Fruit fly (Drosophila melanogaster) ovary, adult (tissue): ENCODE measurements around the gene Pdha.

ENCODE experiments used
- CG17801 ChIP-seq: fragments of 200-800 bp; optimal IDR thresholded peaks from 2 replicates; lab custom pipeline; 2019; ENCODE audit warnings: missing biosample characterization, mild to moderate bottlenecking, missing genetic modification characterization, moderate library complexity; ENCODE audit not compliant: partially characterized antibody

The Pdha gene

dm6 chrX:4686150-4686549 lies 15.9 kb upstream of the Pdha start:
- TF ChIP-seq CG17801 (GFP tag; lab: Kevin White, UChicago): peak; percentile 94

DNA sequence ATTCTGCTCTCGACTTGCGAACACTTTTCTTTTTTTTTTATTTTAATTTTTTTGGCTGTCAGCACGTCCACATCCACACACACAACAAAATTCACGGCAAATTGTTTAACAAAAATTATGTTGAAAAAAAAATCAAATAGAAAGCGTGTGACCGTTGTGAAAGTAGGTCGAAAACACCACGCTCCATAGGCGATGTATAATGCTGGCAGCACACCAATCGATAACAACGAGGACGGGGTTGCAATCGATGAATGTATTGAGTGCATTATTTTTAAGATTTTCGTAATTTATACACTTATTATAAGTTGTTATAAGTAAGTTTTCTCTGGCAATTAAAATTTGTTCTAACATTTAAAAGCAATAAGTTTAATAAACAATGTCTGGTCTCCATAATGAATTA lies 15.4 kb upstream of the Pdha start, which contains the start of gene Pp2C1:
Gene Pp2C1 (minus strand): TSS at position 181 of the 400 bp plus-strand sequence.
- TF ChIP-seq CG17801 (GFP tag; lab: Kevin White, UChicago): no peak

DNA sequence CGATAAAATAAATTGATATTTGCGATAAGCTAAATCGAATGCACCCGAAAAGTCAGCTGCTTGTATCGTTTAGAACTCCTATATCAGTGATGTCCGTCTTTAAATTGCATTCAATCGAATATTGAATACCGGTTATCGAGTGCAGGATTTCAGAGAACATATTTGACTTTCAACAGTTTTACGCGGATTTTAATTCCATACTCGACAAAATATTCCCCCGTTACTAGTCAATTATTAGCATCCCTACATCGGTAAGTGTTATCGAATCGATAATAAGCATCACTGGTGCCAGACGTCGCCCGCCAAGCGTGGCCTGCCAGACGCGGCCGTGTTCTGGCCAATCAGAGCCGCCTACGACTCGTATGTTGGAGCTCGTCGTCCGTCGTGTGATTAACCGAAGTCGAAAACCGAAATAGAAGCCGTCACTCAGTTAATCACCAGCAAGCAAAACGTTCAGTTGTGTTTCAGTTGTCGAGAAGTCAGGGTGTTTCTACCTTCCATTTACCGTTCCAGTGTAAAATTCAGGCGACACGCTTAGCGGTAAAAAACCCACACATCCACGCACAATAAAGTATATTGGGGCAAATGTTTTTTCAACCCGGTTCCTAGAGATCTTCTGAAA lies 14.2 kb upstream of the Pdha start, which contains the start of gene ctp:
Gene ctp (plus strand): TSS at position 23 of the 622 bp plus-strand sequence.
- TF ChIP-seq CG17801 (GFP tag; lab: Kevin White, UChicago): peak; percentile 81

DNA sequence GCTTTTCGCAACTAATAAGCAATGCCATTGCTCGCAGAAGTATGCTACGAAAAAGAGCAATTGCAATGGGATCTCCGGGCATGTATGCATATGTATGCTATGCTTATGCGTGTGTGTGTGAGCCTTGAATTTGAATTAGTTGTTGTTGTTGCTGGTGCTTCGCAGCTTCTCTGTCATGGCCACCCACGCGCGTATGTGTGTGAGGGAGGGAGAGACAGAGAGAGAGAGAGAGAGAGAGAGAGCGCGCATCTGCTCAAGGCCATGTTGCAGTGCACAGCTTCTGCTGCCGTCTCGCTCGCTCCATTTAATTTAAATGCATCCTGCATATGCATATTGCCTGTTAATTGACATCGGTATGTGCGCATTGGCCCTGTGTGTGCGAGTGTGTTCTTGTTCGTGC lies 11.3 kb upstream of the Pdha start:
- TF ChIP-seq CG17801 (GFP tag; lab: Kevin White, UChicago): no peak

DNA sequence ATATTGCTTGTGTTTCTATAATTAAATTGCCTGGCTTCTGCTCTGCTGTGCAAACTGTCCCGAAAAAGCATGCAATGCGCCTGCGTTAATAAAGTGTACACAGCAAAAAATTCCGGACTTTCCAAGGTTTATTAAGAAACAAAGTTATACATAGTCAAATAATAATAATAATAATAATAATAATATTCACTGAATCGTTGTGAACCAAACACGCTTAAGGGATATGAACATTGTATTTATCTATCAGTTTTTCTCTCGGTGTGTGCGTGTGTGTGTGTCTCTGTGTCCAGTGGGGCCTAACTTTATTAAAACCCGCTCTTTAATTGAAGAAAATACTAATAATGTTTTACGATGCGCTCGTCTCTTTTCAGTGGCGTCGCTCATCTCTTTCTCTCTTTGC lies 10.9 kb upstream of the Pdha start:
- no peak for TF ChIP-seq CG17801 (GFP tag; lab: Kevin White, UChicago)

dm6 chrX:4692963-4693362 lies 9.1 kb upstream of the Pdha start:
- TF ChIP-seq CG17801 (GFP tag; lab: Kevin White, UChicago): no peak

DNA sequence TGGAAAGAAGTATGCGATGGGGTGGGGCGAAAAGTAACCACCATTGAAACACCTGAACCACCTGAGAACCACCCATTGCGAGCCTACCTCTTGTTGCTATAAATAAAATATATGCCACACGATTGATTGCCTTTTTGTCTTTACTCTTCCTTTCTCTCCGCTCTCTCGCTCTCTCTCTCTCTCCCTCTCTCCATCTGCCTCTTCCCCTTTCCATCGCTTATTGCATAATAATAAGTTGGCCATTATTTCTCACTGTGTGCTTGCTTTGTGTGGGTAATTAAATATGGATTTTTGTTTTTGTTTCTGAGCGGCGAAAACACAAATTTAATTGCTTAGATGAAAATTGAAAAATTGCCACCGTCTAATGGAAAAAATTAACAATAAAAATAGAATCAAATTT lies 8.0 kb upstream of the Pdha start:
- no peak for TF ChIP-seq CG17801 (GFP tag; lab: Kevin White, UChicago)

DNA sequence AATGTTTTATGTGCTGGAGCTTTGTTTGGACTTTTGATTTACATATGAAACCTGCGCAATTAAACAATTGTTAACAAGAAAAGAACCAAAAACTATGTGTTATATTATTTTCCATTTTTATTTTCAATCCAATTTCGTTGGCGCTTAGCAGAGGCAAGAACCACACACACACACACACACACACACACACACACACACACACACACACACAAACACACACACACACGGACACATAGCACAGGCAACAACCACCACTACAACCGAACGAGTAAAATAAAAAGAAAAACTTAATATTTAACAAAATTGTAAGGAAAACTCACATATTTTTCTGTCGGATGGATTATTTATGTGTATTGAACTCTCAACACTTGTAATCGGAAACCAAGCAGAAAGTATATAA lies 2.7 kb upstream of the Pdha start:
- no peak for TF ChIP-seq CG17801 (GFP tag; lab: Kevin White, UChicago)

DNA sequence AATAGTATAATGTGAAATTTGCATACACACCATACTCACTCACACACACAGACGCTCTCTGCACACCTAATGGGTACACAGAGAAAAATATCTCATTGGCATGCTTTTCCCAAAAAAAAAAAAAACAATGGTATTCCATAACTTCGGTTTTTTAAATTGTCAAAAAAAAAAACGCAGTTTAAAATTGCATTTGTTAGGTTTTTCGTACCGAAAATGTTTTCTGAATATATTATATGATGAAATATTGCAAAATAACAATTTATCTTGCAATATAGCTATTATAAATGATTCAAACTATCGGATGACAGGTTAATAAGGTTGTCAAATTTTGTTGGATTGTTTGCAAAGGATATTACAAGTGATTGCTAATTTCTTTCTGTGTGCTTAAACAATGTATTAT lies 2.3 kb upstream of the Pdha start:
- no peak for TF ChIP-seq CG17801 (GFP tag; lab: Kevin White, UChicago)

DNA sequence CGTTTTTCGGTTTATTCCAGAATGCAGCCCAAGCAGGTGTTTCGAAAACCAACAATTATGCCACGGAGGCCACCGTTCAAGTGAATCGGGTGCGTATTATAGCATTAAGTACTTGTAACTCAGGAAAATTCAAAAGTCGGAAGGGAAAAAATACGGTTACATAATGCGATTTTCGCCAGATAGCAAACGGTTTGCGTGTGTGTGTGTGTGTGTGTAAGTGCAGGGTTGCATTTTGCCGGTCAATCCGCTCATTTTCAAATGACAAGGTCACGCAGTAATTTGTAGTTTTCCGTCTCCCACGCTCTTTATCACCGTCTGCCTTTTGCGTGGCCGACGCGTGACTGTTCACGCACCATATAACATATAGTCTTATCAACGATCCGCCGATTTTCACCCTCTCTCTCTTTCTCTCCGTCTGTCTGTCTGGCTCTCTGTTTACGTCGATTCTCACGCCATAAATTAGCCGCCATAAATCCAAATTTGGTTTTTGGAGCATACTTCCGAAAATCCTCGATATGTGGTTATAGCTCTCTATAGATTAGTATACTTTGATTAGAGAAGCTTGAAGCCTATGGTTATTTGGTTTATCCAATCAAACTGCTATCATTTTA lies 825 bp downstream of the Pdha start:
- no peak for TF ChIP-seq CG17801 (GFP tag; lab: Kevin White, UChicago)

DNA sequence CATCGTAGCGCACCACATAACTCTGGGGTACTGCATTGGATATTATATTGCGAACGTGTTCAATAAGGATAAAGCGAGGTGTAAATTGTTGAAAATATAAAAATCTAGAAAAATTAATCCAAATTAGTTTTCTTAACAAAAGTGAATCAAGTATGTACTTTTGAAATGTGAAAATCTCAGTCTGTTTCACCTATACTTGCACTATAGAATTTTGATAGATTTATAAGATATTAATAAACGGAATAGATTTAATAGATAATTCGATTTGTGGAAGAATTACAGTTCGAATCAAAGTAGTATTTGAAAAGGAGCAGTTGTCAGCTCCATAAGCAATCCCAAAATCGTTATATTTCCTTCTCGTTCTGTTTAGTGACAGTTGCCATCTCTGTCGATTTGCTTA lies 2.9 kb downstream of the Pdha start, which contains the start of gene CG7024:
Gene CG7024 (plus strand): TSS at position 301 of the 400 bp plus-strand sequence.
- no peak for TF ChIP-seq CG17801 (GFP tag; lab: Kevin White, UChicago)

DNA sequence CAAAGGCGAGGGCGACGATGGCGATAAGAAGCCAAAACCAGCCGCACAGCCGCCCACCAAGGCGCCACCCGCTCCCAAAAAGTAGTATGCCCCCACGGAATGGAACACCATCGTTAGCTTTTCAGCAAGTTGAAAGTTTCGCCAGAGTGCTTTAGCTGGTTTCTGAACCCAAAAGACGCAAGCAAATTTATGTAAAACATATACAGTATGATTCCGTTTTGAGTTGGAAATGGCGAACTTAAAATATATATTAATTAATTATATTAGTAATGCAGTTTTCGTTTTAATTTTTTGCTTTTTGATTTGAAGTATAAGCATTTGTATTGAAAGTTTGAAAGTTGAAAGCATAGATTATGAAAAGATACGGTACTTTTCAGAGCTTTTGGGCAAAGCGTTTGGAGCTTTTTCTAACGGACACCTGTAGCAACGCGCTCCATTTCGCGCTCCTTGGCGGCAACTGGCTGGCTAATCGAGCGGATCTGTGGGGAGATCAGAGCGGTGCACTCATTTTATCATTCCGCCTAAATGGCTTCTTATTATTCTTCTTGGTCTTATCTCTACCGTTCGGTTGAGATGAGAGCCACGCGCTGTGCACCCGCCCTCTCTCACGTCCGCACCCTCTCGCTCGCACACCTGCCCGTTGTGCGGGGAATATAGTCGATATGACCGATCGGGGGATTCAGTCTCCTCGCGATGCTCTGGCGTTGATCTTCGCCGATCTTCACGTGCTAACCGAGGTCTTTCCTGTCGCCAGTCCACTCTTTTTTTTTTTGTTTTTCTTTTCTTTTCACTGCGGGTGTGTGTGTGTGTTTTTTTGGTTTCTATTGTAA lies 5.4 kb downstream of the Pdha start, which contains the start of gene Proc-R:
Gene Proc-R (plus strand): TSS at position 680 of the 830 bp plus-strand sequence.
- no peak for TF ChIP-seq CG17801 (GFP tag; lab: Kevin White, UChicago)
